Worm (Caenorhabditis elegans): ENCODE data around the gene phf-31.
A peak's percentile ranks its signal among the peaks of the same experiment; 100 is the strongest.

The phf-31 gene

ce11 chrX:10679193-10679592 lies 2.6 kb upstream of the phf-31 start:
- TF ChIP-seq nhr-25 (tag; optimal IDR thresholded peaks at IDR 0.05) (peak; percentile 5), C34F6.9 (tag; optimal IDR thresholded peaks at IDR 0.05) (peak; percentile 63), dmd-4 (tag; optimal IDR thresholded peaks at IDR 0.05) (no peak), nhr-23 (tag; optimal IDR thresholded peaks at IDR 0.05) (no peak), crh-2 (tag; optimal IDR thresholded peaks at IDR 0.05) (peak; percentile 65), unc-55 (GFP tag; optimal IDR thresholded peaks at IDR 0.05) (peak; percentile 27), sma-9 (GFP tag; optimal IDR thresholded peaks at IDR 0.05) (no peak), sma-9 (tag; optimal IDR thresholded peaks at IDR 0.05) (no peak), mdl-1 (tag; optimal IDR thresholded peaks at IDR 0.05) (no peak), peb-1 (tag; optimal IDR thresholded peaks at IDR 0.05) (no peak), nhr-129 (tag; optimal IDR thresholded peaks at IDR 0.05) (peak; percentile 54), blmp-1 (tag; optimal IDR thresholded peaks at IDR 0.05; ENCODE audit: insufficient read depth) (no peak), lsy-2 (tag; optimal IDR thresholded peaks at IDR 0.05) (peak in 1 of 2 experiments; percentile 27), ama-1 (optimal IDR thresholded peaks at IDR 0.05) (no peak), F13H6.1 (tag; optimal IDR thresholded peaks at IDR 0.05) (no peak), fos-1 (tag; optimal IDR thresholded peaks at IDR 0.05) (peak; percentile 85)

- no peak for TF ChIP-seq aly-2 (tag; optimal IDR thresholded peaks at IDR 0.05)
- TF ChIP-seq alr-1 (tag; optimal IDR thresholded peaks at IDR 0.05) = no peak
- TF ChIP-seq sma-3 (GFP tag; optimal IDR thresholded peaks at IDR 0.05) = peak; percentile 61
- no peak for TF ChIP-seq nhr-12 (tag; optimal IDR thresholded peaks at IDR 0.05)
- peak; percentile 1 for TF ChIP-seq ama-1 (optimal IDR thresholded peaks at IDR 0.05)
- peak; percentile 69 for TF ChIP-seq nhr-21 (tag; optimal IDR thresholded peaks at IDR 0.05)
- no peak for TF ChIP-seq unc-55 (GFP tag; optimal IDR thresholded peaks at IDR 0.05)
- TF ChIP-seq mbf-1 (tag; optimal IDR thresholded peaks at IDR 0.05) = no peak
- TF ChIP-seq C34F6.9 (tag; optimal IDR thresholded peaks at IDR 0.05) = peak; percentile 39
- TF ChIP-seq skn-1 (tag; optimal IDR thresholded peaks at IDR 0.05) = no peak
- TF ChIP-seq dmd-4 (tag; optimal IDR thresholded peaks at IDR 0.05) = no peak
- no peak for TF ChIP-seq unc-62 (GFP tag; optimal IDR thresholded peaks at IDR 0.05)
- TF ChIP-seq Y55F3AM.14 (GFP tag; optimal IDR thresholded peaks at IDR 0.05) = no peak
- TF ChIP-seq nhr-129 (tag; optimal IDR thresholded peaks at IDR 0.05) = peak; percentile 84
- peak in 1 of 2 experiments; percentile 26 for TF ChIP-seq mdl-1 (tag; optimal IDR thresholded peaks at IDR 0.05)
- peak; percentile 12 for TF ChIP-seq ztf-4 (tag; optimal IDR thresholded peaks at IDR 0.05)
- TF ChIP-seq ceh-16 (tag; optimal IDR thresholded peaks at IDR 0.05) = no peak
- no peak for TF ChIP-seq nhr-11 (tag; optimal IDR thresholded peaks at IDR 0.05)
- TF ChIP-seq fos-1 (tag; optimal IDR thresholded peaks at IDR 0.05) = peak; percentile 92
- no peak for TF ChIP-seq peb-1 (tag; optimal IDR thresholded peaks at IDR 0.05)
- TF ChIP-seq ztf-11 (tag; optimal IDR thresholded peaks at IDR 0.05) = no peak
- TF ChIP-seq lin-11 (tag; optimal IDR thresholded peaks at IDR 0.05) = no peak
- TF ChIP-seq ztf-1 (GFP tag; conservative IDR thresholded peaks at IDR 0.05) = no peak
- peak; percentile 31 for TF ChIP-seq gmeb-1 (tag; optimal IDR thresholded peaks at IDR 0.05)
- TF ChIP-seq lin-39 (tag; optimal IDR thresholded peaks at IDR 0.05) = no peak
- TF ChIP-seq elt-1 (tag; optimal IDR thresholded peaks at IDR 0.05) = no peak
- TF ChIP-seq sem-4 (tag; optimal IDR thresholded peaks at IDR 0.05) = peak; percentile 71
- peak; percentile 61 for TF ChIP-seq sma-9 (GFP tag; optimal IDR thresholded peaks at IDR 0.05)
- TF ChIP-seq sma-9 (tag; optimal IDR thresholded peaks at IDR 0.05) = no peak
- no peak for TF ChIP-seq mab-5 (tag; optimal IDR thresholded peaks at IDR 0.05)
- no peak for TF ChIP-seq nhr-10 (tag; optimal IDR thresholded peaks at IDR 0.05)
- peak; percentile 69 for TF ChIP-seq nhr-25 (tag; optimal IDR thresholded peaks at IDR 0.05)
- no peak for TF ChIP-seq zag-1 (tag; optimal IDR thresholded peaks at IDR 0.05)
- TF ChIP-seq blmp-1 (tag; optimal IDR thresholded peaks at IDR 0.05; ENCODE audit: insufficient read depth) = peak; percentile 19
- no peak for TF ChIP-seq ceh-82 (tag; optimal IDR thresholded peaks at IDR 0.05)
- no peak for TF ChIP-seq snpc-4 (tag; optimal IDR thresholded peaks at IDR 0.05)
- no peak for TF ChIP-seq egl-27 (tag; optimal IDR thresholded peaks at IDR 0.05)
- no peak for TF ChIP-seq unc-39 (tag; optimal IDR thresholded peaks at IDR 0.05)
- TF ChIP-seq F13H6.1 (tag; optimal IDR thresholded peaks at IDR 0.05) = peak; percentile 75
- no peak for TF ChIP-seq lin-13 (GFP tag; optimal IDR thresholded peaks at IDR 0.05)
- TF ChIP-seq ZK546.5 (tag; optimal IDR thresholded peaks at IDR 0.05) = no peak
- no peak for TF ChIP-seq R02D3.7 (tag; optimal IDR thresholded peaks at IDR 0.05)
- TF ChIP-seq nhr-23 (tag; optimal IDR thresholded peaks at IDR 0.05) = no peak
- TF ChIP-seq nhr-77 (tag; optimal IDR thresholded peaks at IDR 0.05) = no peak
- no peak for TF ChIP-seq nhr-237 (tag; optimal IDR thresholded peaks at IDR 0.05)
- no peak for TF ChIP-seq elt-3 (tag; optimal IDR thresholded peaks at IDR 0.05)
- TF ChIP-seq lsy-2 (tag; optimal IDR thresholded peaks at IDR 0.05) = peak in 1 of 2 experiments; percentile 62
- TF ChIP-seq crh-2 (tag; optimal IDR thresholded peaks at IDR 0.05) = peak; percentile 86
- peak; percentile 54 for TF ChIP-seq nhr-6 (tag; optimal IDR thresholded peaks at IDR 0.05)
Measured at ce11 chrX:10684533-10684932, 2.7 kb downstream of the phf-31 start.

All from whole organism, L2 larva.